Worm (Caenorhabditis elegans) whole organism, L1 larva: ENCODE data around the gene F57A8.1.
A peak's percentile ranks its signal among the peaks of the same experiment; 100 is the strongest.

Source experiments
- C34B4.2 ChIP-seq: sonication (generic microtip); optimal IDR thresholded peaks from 2 replicates; lab custom pipeline; 2017; ENCODE audit warnings: mild to moderate bottlenecking, missing genetic modification characterization, missing compliant biosample characterization
- Y116A8C.19 ChIP-seq: sonication (generic microtip); optimal IDR thresholded peaks from 2 replicates; lab custom pipeline; 2016; ENCODE audit warnings: missing compliant biosample characterization, missing genetic modification characterization, borderline replicate concordance
- aha-1 ChIP-seq: fragments of 150-350 bp; optimal IDR thresholded peaks from 2 replicates; lab custom pipeline; 2014; ENCODE audit warnings: missing biosample characterization, missing genetic modification characterization
- ceh-63 ChIP-seq: fragments of 200-800 bp; sonication (Bioruptor generic); optimal IDR thresholded peaks from 2 replicates; lab custom pipeline; 2018; ENCODE audit warnings: mild to moderate bottlenecking, missing genetic modification characterization, missing compliant biosample characterization
- ceh-82 ChIP-seq, 3 experiments: fragments of 150-350 bp in 1 of 3; sonication (generic microtip) in 2 of 3; optimal IDR thresholded peaks; 2 replicates each; lab custom pipeline; 2014 to 2017; ENCODE audit warnings: missing biosample characterization in 3 of 3, missing genetic modification characterization in 3 of 3
- ceh-88 ChIP-seq: fragments of 200-800 bp; sonication (Bioruptor generic); IDR thresholded peaks from 2 replicates; pipeline ENCODE4 v1.3.6; 2022; ENCODE audit warnings: missing genetic modification characterization, missing compliant biosample characterization
- ceh-90 ChIP-seq: sonication (generic microtip); optimal IDR thresholded peaks from 2 replicates; lab custom pipeline; 2016; ENCODE audit warnings: missing genetic modification characterization, missing compliant biosample characterization
- dpl-1 ChIP-seq, 3 experiments: fragments of 150-350 bp in 2 of 3; sonication (generic microtip) in 1 of 3; optimal IDR thresholded peaks; 2 replicates each; lab custom pipeline; 2014 to 2017; ENCODE audit warnings: missing biosample characterization in 3 of 3, missing genetic modification characterization in 3 of 3, missing genetic modification reagents in 3 of 3
- dsc-1 ChIP-seq: sonication (generic microtip); optimal IDR thresholded peaks from 2 replicates; lab custom pipeline; 2016; ENCODE audit warnings: mild to moderate bottlenecking, missing genetic modification characterization, missing compliant biosample characterization
- efl-1 ChIP-seq, 4 experiments: fragments of 150-350 bp; optimal IDR thresholded peaks in 3 of 4; peaks in 1 of 4; 1 replicate in 1 of 4; 2 replicates in 3 of 4; lab custom pipeline; 2014; ENCODE audit warnings: missing biosample characterization in 2 of 4, missing genetic modification characterization in 2 of 4, missing genetic modification reagents in 2 of 4
- egl-13 ChIP-seq: sonication (generic microtip); optimal IDR thresholded peaks from 2 replicates; lab custom pipeline; 2016; ENCODE audit warnings: missing genotype, missing genetic modification reagents, missing genetic modification characterization, missing compliant biosample characterization
- elt-3 ChIP-seq, 6 experiments: fragments of 150-350 bp in 1 of 6; sonication (generic microtip); optimal IDR thresholded peaks; 2 replicates each; lab custom pipeline; 2017 to 2018; ENCODE audit warnings: missing biosample characterization in 6 of 6, missing genetic modification characterization in 6 of 6, inconsistent platforms in 1 of 6
- ets-5 ChIP-seq: fragments of 200-800 bp; sonication (Bioruptor generic); IDR thresholded peaks from 2 replicates; pipeline ENCODE4 v1.3.6; 2022; ENCODE audit warnings: missing genetic modification characterization, missing compliant biosample characterization
- fkh-10 ChIP-seq: sonication (generic microtip); optimal IDR thresholded peaks from 2 replicates; lab custom pipeline; 2017; ENCODE audit warnings: missing biosample characterization, missing genetic modification reagents, missing genetic modification characterization
- fkh-4 ChIP-seq: sonication (generic microtip); optimal IDR thresholded peaks from 2 replicates; lab custom pipeline; 2016; ENCODE audit warnings: missing compliant biosample characterization, missing genetic modification characterization, borderline replicate concordance
- hlh-4 ChIP-seq: sonication (generic microtip); optimal IDR thresholded peaks from 2 replicates; lab custom pipeline; 2016; ENCODE audit warnings: mild to moderate bottlenecking, missing genetic modification characterization, missing compliant biosample characterization
- irx-1 ChIP-seq: sonication (generic microtip); optimal IDR thresholded peaks from 2 replicates; lab custom pipeline; 2016; ENCODE audit warnings: missing genetic modification characterization, missing compliant biosample characterization
- isw-1 ChIP-seq: fragments of 200-800 bp; sonication (Bioruptor generic); IDR thresholded peaks from 2 replicates; pipeline ENCODE4 v1.3.6; 2022; ENCODE audit warnings: missing genetic modification characterization, missing compliant biosample characterization
- lin-13 ChIP-seq: fragments of 150-350 bp; optimal IDR thresholded peaks from 2 replicates; lab custom pipeline; 2014; ENCODE audit warnings: missing biosample characterization, missing genetic modification reagents, missing genetic modification characterization
- lin-14 ChIP-seq: fragments of 200-800 bp; sonication (Bioruptor generic); optimal IDR thresholded peaks from 2 replicates; lab custom pipeline; 2018; ENCODE audit warnings: mild to moderate bottlenecking, missing genetic modification characterization, moderate library complexity, missing compliant biosample characterization
- lin-35 ChIP-seq, 2 experiments: fragments of 150-350 bp; optimal IDR thresholded peaks; 2 replicates each; lab custom pipeline; 2014; ENCODE audit warnings: missing biosample characterization in 2 of 2, missing genetic modification characterization in 2 of 2, missing genetic modification reagents in 2 of 2
- lsy-2 ChIP-seq, 2 experiments: fragments of 150-350 bp; optimal IDR thresholded peaks; 2 replicates each; lab custom pipeline; 2014; ENCODE audit warnings: missing biosample characterization in 2 of 2, missing genetic modification characterization in 2 of 2
- nhr-11 ChIP-seq: fragments of 150-350 bp; optimal IDR thresholded peaks from 2 replicates; lab custom pipeline; 2014; ENCODE audit warnings: missing biosample characterization, missing genetic modification characterization
- nhr-19 ChIP-seq: fragments of 200-800 bp; sonication (Bioruptor generic); conservative IDR thresholded peaks from 2 replicates; pipeline ENCODE4 v1.3.6; 2022; ENCODE audit warnings: missing genetic modification characterization, missing compliant biosample characterization
- nhr-20 ChIP-seq: sonication (generic microtip); optimal IDR thresholded peaks from 2 replicates; lab custom pipeline; 2016; ENCODE audit warnings: mild to moderate bottlenecking, missing genetic modification characterization, missing compliant biosample characterization
- nhr-237 ChIP-seq: fragments of 150-350 bp; optimal IDR thresholded peaks from 2 replicates; lab custom pipeline; 2014; ENCODE audit warnings: missing biosample characterization, missing genetic modification characterization
- nhr-28 ChIP-seq: fragments of 150-350 bp; optimal IDR thresholded peaks from 2 replicates; lab custom pipeline; 2014; ENCODE audit warnings: missing biosample characterization, missing genetic modification characterization
- nhr-77 ChIP-seq: fragments of 150-350 bp; optimal IDR thresholded peaks from 2 replicates; lab custom pipeline; 2014; ENCODE audit warnings: missing biosample characterization, missing genetic modification characterization
- nhr-84 ChIP-seq: sonication (generic microtip); optimal IDR thresholded peaks from 2 replicates; lab custom pipeline; 2017; ENCODE audit warnings: missing biosample characterization, missing genetic modification characterization
- nhr-85 ChIP-seq: sonication (generic microtip); peaks from one replicate; lab custom pipeline; 2016; ENCODE audit warnings: missing genetic modification characterization, inconsistent platforms, missing compliant biosample characterization
- nhr-90 ChIP-seq: sonication (generic microtip); optimal IDR thresholded peaks from 2 replicates; lab custom pipeline; 2016; ENCODE audit warnings: mild to moderate bottlenecking, missing genetic modification characterization, missing compliant biosample characterization; ENCODE audit not compliant: poor library complexity
- pag-3 ChIP-seq: sonication (generic microtip); optimal IDR thresholded peaks from 2 replicates; lab custom pipeline; 2017; ENCODE audit warnings: missing genetic modification characterization, mild to moderate bottlenecking, missing compliant biosample characterization, antibody characterized with exemption, borderline replicate concordance; ENCODE audit not compliant: insufficient read depth
- pax-3 ChIP-seq: fragments of 200-800 bp; sonication (Bioruptor generic); optimal IDR thresholded peaks from 2 replicates; lab custom pipeline; 2018; ENCODE audit warnings: mild to moderate bottlenecking, missing genetic modification characterization, moderate library complexity, missing compliant biosample characterization
- pqm-1 ChIP-seq: sonication (generic microtip); optimal IDR thresholded peaks from 3 replicates; lab custom pipeline; 2017; ENCODE audit warnings: missing biosample characterization, missing genetic modification characterization
- snpc-4 ChIP-seq: fragments of 150-350 bp; optimal IDR thresholded peaks from 2 replicates; lab custom pipeline; 2014; ENCODE audit warnings: missing biosample characterization, missing genetic modification characterization
- sox-4 ChIP-seq: sonication (generic microtip); optimal IDR thresholded peaks from 2 replicates; lab custom pipeline; 2016; ENCODE audit warnings: missing genetic modification characterization, missing compliant biosample characterization
- sup-37 ChIP-seq: fragments of 200-800 bp; sonication (Bioruptor generic); optimal IDR thresholded peaks from 2 replicates; lab custom pipeline; 2018; ENCODE audit warnings: mild to moderate bottlenecking, missing genetic modification characterization, missing compliant biosample characterization
- unc-130 ChIP-seq: fragments of 150-350 bp; optimal IDR thresholded peaks from 2 replicates; lab custom pipeline; 2017; ENCODE audit warnings: missing biosample characterization, missing genetic modification characterization, inconsistent platforms
- unc-30 ChIP-seq: sonication (generic microtip); optimal IDR thresholded peaks from 2 replicates; lab custom pipeline; 2017; ENCODE audit warnings: missing biosample characterization, missing genetic modification characterization

The F57A8.1 gene

DNA sequence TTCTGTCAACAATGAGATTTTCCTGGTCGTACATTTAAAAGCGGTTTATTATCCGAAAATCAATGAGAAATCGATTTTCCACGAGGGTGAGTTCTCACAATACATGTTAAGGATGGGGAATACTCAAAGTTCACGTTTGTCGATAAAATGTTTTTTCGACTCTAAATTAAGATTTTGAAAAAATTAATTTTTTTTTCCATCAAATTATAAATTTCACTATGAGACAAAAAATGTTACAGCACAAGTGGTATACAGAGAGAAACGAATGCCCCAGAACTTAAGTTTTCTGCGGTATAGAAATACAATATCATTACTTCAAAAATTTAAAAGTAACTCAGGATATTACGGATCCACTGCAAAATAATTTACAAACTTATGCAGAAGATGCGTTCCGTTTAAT lies 41.1 kb downstream of the F57A8.1 start, which contains the start of gene R04B5.1:
Gene R04B5.1 (minus strand): TSS at position 101 of the 400 bp plus-strand sequence.
- TF ChIP-seq isw-1 (GFP tag; lab: Robert Waterston, UW) (no peak), irx-1 (tag; lab: Kevin White, UChicago) (no peak), ceh-88 (no peak), pag-3 (tag; lab: Kevin White, UChicago) (no peak), nhr-11 (tag; lab: Kevin White, UChicago) (no peak), lsy-2 (tag; optimal IDR thresholded peaks at IDR 0.05; lab: Kevin White, UChicago) (no peak), ceh-82 (tag; optimal IDR thresholded peaks at IDR 0.05; lab: Kevin White, UChicago) (no peak), nhr-84 (tag; lab: Kevin White, UChicago) (no peak), nhr-19 (GFP tag; lab: Robert Waterston, UW) (no peak), nhr-77 (tag; lab: Kevin White, UChicago) (no peak)

DNA sequence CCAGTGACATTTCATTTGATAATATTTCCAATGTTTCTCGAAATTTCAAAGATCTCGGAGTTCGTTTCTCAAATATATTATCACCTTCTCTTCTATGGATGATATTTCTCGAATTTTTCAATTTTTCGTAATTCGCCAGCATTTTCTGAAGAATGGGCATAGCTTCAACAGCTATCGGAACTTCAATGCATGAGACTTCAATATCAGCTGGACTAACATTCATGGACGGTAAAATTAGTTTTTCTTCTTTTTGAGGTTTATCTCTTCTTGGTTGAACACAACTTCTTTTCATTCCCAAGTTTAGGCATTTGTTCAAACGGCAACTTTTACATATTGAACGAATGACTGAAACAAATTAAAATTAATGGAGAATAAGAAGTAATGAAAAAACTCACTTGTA lies 43.8 kb downstream of the F57A8.1 start:
- TF ChIP-seq fkh-10 (GFP tag; lab: Kevin White, UChicago) (no peak), unc-130 (tag; lab: Kevin White, UChicago) (no peak), nhr-237 (no peak), pag-3 (tag; lab: Kevin White, UChicago) (no peak), nhr-84 (tag; lab: Kevin White, UChicago) (no peak), efl-1 (optimal IDR thresholded peaks at IDR 0.05; lab: Kevin White, UChicago) (no peak), efl-1 (GFP tag; optimal IDR thresholded peaks at IDR 0.05 in 1 of 2; lab: Kevin White, UChicago) (no peak), pax-3 (tag; lab: Kevin White, UChicago) (no peak), lin-13 (GFP tag; lab: Kevin White, UChicago) (no peak), fkh-4 (no peak), nhr-28 (tag; lab: Kevin White, UChicago) (no peak), ceh-82 (tag; optimal IDR thresholded peaks at IDR 0.05; lab: Kevin White, UChicago) (no peak), elt-3 (tag; optimal IDR thresholded peaks at IDR 0.05; lab: Kevin White, UChicago) (no peak), nhr-90 (tag; lab: Kevin White, UChicago) (no peak), lin-35 (GFP tag; optimal IDR thresholded peaks at IDR 0.05; lab: Kevin White, UChicago) (no peak), nhr-77 (tag; lab: Kevin White, UChicago) (no peak), dsc-1 (tag; lab: Kevin White, UChicago) (no peak)

DNA sequence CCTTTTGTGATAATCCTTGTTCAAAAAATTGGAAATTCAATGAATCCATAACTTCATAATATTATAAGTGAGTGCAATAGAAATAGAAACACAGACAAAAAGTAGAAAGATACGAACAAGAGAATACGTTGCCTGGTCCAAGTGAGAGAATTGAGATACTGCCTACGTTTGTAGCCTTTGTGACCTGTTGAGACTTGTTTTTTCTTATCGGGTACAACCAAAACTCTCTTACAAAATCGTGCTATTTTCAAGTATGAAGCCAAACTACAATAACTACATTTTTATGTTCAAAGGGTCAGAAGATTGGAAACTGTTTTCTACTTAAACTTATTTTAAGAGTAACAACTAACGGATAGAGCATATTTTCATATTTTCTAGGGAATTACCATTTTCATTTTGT lies 44.5 kb downstream of the F57A8.1 start, which contains the start of gene nhr-205:
Gene nhr-205 (minus strand): TSS at position 141 of the 400 bp plus-strand sequence.
- TF ChIP-seq isw-1 (GFP tag; lab: Robert Waterston, UW) (no peak), C34B4.2 (no peak), dpl-1 (GFP tag; optimal IDR thresholded peaks at IDR 0.05; lab: Kevin White, UChicago) (no peak), elt-3 (tag; optimal IDR thresholded peaks at IDR 0.05; lab: Kevin White, UChicago) (peak in 1 of 6 experiments; percentile 2), nhr-85 (tag; lab: Kevin White, UChicago) (no peak), lin-13 (GFP tag; lab: Kevin White, UChicago) (no peak), nhr-11 (tag; lab: Kevin White, UChicago) (no peak), aha-1 (no peak), nhr-90 (tag; lab: Kevin White, UChicago) (no peak), nhr-20 (tag; lab: Kevin White, UChicago) (peak; percentile 12), dsc-1 (tag; lab: Kevin White, UChicago) (no peak), nhr-77 (tag; lab: Kevin White, UChicago) (peak; percentile 12), egl-13 (tag; lab: Kevin White, UChicago) (no peak), ceh-90 (no peak), pqm-1 (tag; lab: Kevin White, UChicago) (no peak), sup-37 (no peak), Y116A8C.19 (tag; lab: Kevin White, UChicago) (no peak), unc-30 (tag; lab: Kevin White, UChicago) (no peak), lin-35 (GFP tag; optimal IDR thresholded peaks at IDR 0.05; lab: Kevin White, UChicago) (no peak), ceh-63 (GFP tag; lab: Kevin White, UChicago) (no peak), ets-5 (no peak), sox-4 (tag; lab: Kevin White, UChicago) (no peak), efl-1 (optimal IDR thresholded peaks at IDR 0.05; lab: Kevin White, UChicago) (no peak), efl-1 (GFP tag; optimal IDR thresholded peaks at IDR 0.05 in 1 of 2; lab: Kevin White, UChicago) (peak in 1 of 2 experiments; percentile 51), snpc-4 (tag; lab: Kevin White, UChicago) (no peak), ceh-82 (tag; optimal IDR thresholded peaks at IDR 0.05; lab: Kevin White, UChicago) (no peak), hlh-4 (tag; lab: Kevin White, UChicago) (no peak), lin-14 (GFP tag; lab: Kevin White, UChicago) (no peak)
